Fruit fly (Drosophila melanogaster): ENCODE measurements around the gene CG4362.

dm6 chr3R:20318166-20318690 lies 10.9 kb upstream of the CG4362 start:
- TF ChIP-seq CG1529 (GFP tag; optimal IDR thresholded peaks at IDR 0.05) (no peak), E2f1 (GFP tag; IDR thresholded peaks at IDR 0.05) (no peak), lov (optimal IDR thresholded peaks at IDR 0.05) (no peak), lov (GFP tag; IDR thresholded peaks at IDR 0.05) (no peak), CG4424 (GFP tag; optimal IDR thresholded peaks at IDR 0.05) (no peak), CG43689 (GFP tag; IDR thresholded peaks at IDR 0.05) (no peak), CG10209 (GFP tag; optimal IDR thresholded peaks at IDR 0.05) (no peak), bbx (GFP tag; IDR thresholded peaks at IDR 0.05; ENCODE audit: partially characterized antibody) (no peak), h (optimal IDR thresholded peaks at IDR 0.05) (no peak)
